Fruit fly (Drosophila melanogaster): ENCODE measurements around the gene Vti1a.

DNA sequence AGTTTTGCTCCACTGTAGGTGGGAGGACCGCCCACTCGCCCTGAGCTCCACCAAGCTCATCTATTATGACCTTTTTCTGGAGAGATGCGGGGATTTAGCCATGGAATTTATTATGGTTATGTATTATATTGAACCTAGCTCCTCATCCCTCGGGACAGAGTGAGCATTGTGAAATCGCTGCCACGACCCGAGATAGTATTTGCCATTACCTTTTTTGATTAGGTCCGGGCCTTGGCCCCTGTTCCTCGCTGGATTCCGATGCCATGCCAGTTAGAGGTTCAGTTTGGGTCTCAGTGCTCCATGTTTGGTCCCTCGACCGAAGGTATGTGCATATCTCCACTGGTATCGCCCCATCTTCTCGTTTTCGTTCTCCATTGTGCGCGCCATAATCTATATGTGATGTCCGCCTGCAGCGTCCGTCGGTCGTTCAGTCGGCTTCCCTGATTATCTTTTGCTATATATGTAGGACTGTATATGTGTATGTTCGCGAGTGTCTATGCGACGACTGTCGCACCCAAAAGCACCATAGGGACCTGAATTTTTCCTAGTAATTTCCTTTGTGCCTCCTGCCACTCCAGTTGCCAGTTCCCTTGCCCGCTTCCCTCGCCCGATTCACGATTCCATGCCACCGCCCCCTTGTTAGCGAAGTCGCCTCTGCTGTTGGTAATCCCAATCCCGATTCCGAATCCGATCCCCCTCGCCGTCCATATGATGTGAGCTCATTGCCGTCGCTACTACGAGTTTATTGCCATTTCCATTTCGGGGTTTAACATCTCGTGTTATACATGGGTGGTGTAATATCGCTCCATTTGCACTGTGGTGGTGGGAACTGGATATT lies 9.3 kb upstream of the Vti1a start:
- TF ChIP-seq EcR (GFP tag; optimal IDR thresholded peaks at IDR 0.05) (no peak), CG8478 (optimal IDR thresholded peaks at IDR 0.05) (no peak), usp (GFP tag; optimal IDR thresholded peaks at IDR 0.05) (no peak), psq (optimal IDR thresholded peaks at IDR 0.05) (no peak)
